Fruit fly (Drosophila melanogaster) whole organism, embryonic: ENCODE data around the gene CG43321.
A peak's percentile ranks its signal among the peaks of the same experiment; 100 is the strongest.

Source experiments
- Abd-B ChIP-seq: fragments of 200-800 bp; sonication (Bioruptor generic); optimal IDR thresholded peaks from 2 replicates; lab custom pipeline; 2018; ENCODE audit warnings: missing biosample characterization, mild to moderate bottlenecking, missing genetic modification characterization, moderate library complexity
- Bdp1 ChIP-seq: fragments of 200-800 bp; sonication (Bioruptor generic); optimal IDR thresholded peaks from 3 replicates; lab custom pipeline; 2016; ENCODE audit warnings: missing biosample characterization, missing genetic modification characterization
- CG10366 ChIP-seq: fragments of 200-800 bp; sonication (Bioruptor generic); IDR thresholded peaks from 2 replicates; pipeline ENCODE4 v1.3.6; 2022; ENCODE audit warnings: missing biosample characterization, missing genetic modification characterization
- CG11093 ChIP-seq: fragments of 200-800 bp; sonication (Bioruptor generic); IDR thresholded peaks from 3 replicates; pipeline ENCODE4 v1.3.6; 2022; ENCODE audit warnings: missing biosample characterization, missing genetic modification characterization
- CG12219 ChIP-seq: fragments of 200-800 bp; sonication (Bioruptor generic); optimal IDR thresholded peaks from 3 replicates; lab custom pipeline; 2018; ENCODE audit warnings: missing biosample characterization, mild to moderate bottlenecking, missing genetic modification characterization
- CG13296 ChIP-seq: fragments of 200-800 bp; sonication (Bioruptor generic); optimal IDR thresholded peaks from 3 replicates; lab custom pipeline; 2018; ENCODE audit warnings: missing biosample characterization, mild to moderate bottlenecking, missing genetic modification characterization
- CG17361 ChIP-seq: fragments of 200-800 bp; sonication (Bioruptor generic); IDR thresholded peaks from 3 replicates; pipeline ENCODE4 v1.3.6; 2022; ENCODE audit warnings: missing biosample characterization, missing genetic modification characterization
- CG17568 ChIP-seq: fragments of 200-800 bp; sonication (Bioruptor generic); optimal IDR thresholded peaks from 2 replicates; lab custom pipeline; 2018; ENCODE audit warnings: missing biosample characterization, mild to moderate bottlenecking, missing genetic modification characterization, moderate library complexity
- CG1832 ChIP-seq: fragments of 200-800 bp; sonication (Bioruptor generic); optimal IDR thresholded peaks from 2 replicates; lab custom pipeline; 2017; ENCODE audit warnings: missing biosample characterization, mild to moderate bottlenecking, missing genetic modification characterization, inconsistent platforms
- CG18476 ChIP-seq: fragments of 200-800 bp; sonication (Bioruptor generic); optimal IDR thresholded peaks from 2 replicates; lab custom pipeline; 2016; ENCODE audit warnings: missing biosample characterization, mild to moderate bottlenecking, missing genetic modification characterization
- CG2202 ChIP-seq: fragments of 200-800 bp; sonication (Bioruptor generic); optimal IDR thresholded peaks from 2 replicates; lab custom pipeline; 2018; ENCODE audit warnings: missing biosample characterization, mild to moderate bottlenecking, missing genetic modification characterization
- CG2889 ChIP-seq: fragments of 200-800 bp; sonication (Bioruptor generic); IDR thresholded peaks from 3 replicates; pipeline ENCODE4 v1.3.6; 2022; ENCODE audit warnings: missing biosample characterization, missing genetic modification characterization
- CG3065 ChIP-seq: fragments of 200-800 bp; sonication (Bioruptor generic); optimal IDR thresholded peaks from 2 replicates; lab custom pipeline; 2016; ENCODE audit warnings: missing biosample characterization, missing genetic modification characterization
- CG32532 ChIP-seq: fragments of 200-800 bp; sonication (Bioruptor generic); IDR thresholded peaks from 2 replicates; pipeline ENCODE4 v1.3.6; 2022; ENCODE audit warnings: missing biosample characterization, missing genetic modification characterization
- CG4730 ChIP-seq: fragments of 200-800 bp; sonication (Bioruptor generic); IDR thresholded peaks from 2 replicates; pipeline ENCODE4 v1.3.6; 2022; ENCODE audit warnings: missing biosample characterization, missing genetic modification characterization
- CG5245 ChIP-seq: fragments of 200-800 bp; sonication (Bioruptor generic); optimal IDR thresholded peaks from 3 replicates; lab custom pipeline; 2016; ENCODE audit warnings: missing biosample characterization, missing genetic modification characterization
- CG6175 ChIP-seq: fragments of 200-800 bp; sonication (Bioruptor generic); IDR thresholded peaks from 3 replicates; pipeline ENCODE4 v1.3.6; 2022; ENCODE audit warnings: missing biosample characterization, missing genetic modification characterization
- CG9437 ChIP-seq: fragments of 200-800 bp; sonication (Bioruptor generic); optimal IDR thresholded peaks from 2 replicates; lab custom pipeline; 2018; ENCODE audit warnings: missing biosample characterization, mild to moderate bottlenecking, missing genetic modification characterization
- CG9609 ChIP-seq: fragments of 200-800 bp; sonication (Bioruptor generic); optimal IDR thresholded peaks from 3 replicates; lab custom pipeline; 2016; ENCODE audit warnings: missing biosample characterization, missing genetic modification characterization
- Drgx ChIP-seq: fragments of 200-800 bp; sonication (Bioruptor generic); IDR thresholded peaks from 2 replicates; pipeline ENCODE4 v1.3.6; 2022; ENCODE audit warnings: missing biosample characterization, missing genetic modification characterization
- E2f1 ChIP-seq: fragments of 200-800 bp; sonication (Bioruptor generic); IDR thresholded peaks from 2 replicates; pipeline ENCODE4 v1.3.6; 2022; ENCODE audit warnings: missing biosample characterization, missing genetic modification characterization
- Ets65A ChIP-seq: fragments of 200-800 bp; sonication (Bioruptor generic); peaks from one replicate; lab custom pipeline; 2016; ENCODE audit warnings: missing biosample characterization, missing genetic modification characterization
- Fer2 ChIP-seq: fragments of 200-800 bp; sonication (Bioruptor generic); optimal IDR thresholded peaks from 2 replicates; lab custom pipeline; 2018; ENCODE audit warnings: missing biosample characterization, mild to moderate bottlenecking, missing genetic modification characterization, moderate library complexity
- H15 ChIP-seq: fragments of 200-800 bp; sonication (Bioruptor generic); IDR thresholded peaks from 3 replicates; pipeline ENCODE4 v1.3.6; 2022; ENCODE audit warnings: missing biosample characterization, missing genetic modification characterization
- H2.0 ChIP-seq: fragments of 200-800 bp; sonication (Bioruptor generic); IDR thresholded peaks from 2 replicates; pipeline ENCODE4 v1.3.6; 2022; ENCODE audit warnings: missing biosample characterization, missing genetic modification characterization
- HLHmδ ChIP-seq: fragments of 200-800 bp; sonication (Bioruptor generic); optimal IDR thresholded peaks from 2 replicates; lab custom pipeline; 2018; ENCODE audit warnings: missing biosample characterization, mild to moderate bottlenecking, missing genetic modification characterization, moderate library complexity
- MBD-R2 ChIP-seq: fragments of 200-800 bp; sonication (Bioruptor generic); IDR thresholded peaks from 2 replicates; pipeline ENCODE4 v1.3.6; 2022; ENCODE audit warnings: missing biosample characterization, missing genetic modification characterization
- Opbp ChIP-seq: fragments of 200-800 bp; sonication (Bioruptor generic); IDR thresholded peaks from 3 replicates; pipeline ENCODE4 v1.3.6; 2022; ENCODE audit warnings: missing biosample characterization, missing genetic modification characterization; ENCODE audit not compliant: partially characterized antibody
- Sox100B ChIP-seq: fragments of 200-800 bp; sonication (Bioruptor generic); optimal IDR thresholded peaks from 3 replicates; lab custom pipeline; 2018; ENCODE audit warnings: missing biosample characterization, mild to moderate bottlenecking, missing genetic modification characterization
- Xrp1 ChIP-seq: fragments of 200-800 bp; sonication (Bioruptor generic); IDR thresholded peaks from 2 replicates; pipeline ENCODE4 v1.3.6; 2022; ENCODE audit warnings: missing biosample characterization, missing genetic modification characterization
- ab ChIP-seq: fragments of 200-800 bp; sonication (Bioruptor generic); optimal IDR thresholded peaks from 2 replicates; lab custom pipeline; 2016; ENCODE audit warnings: missing biosample characterization, missing genetic modification characterization
- ac ChIP-seq: fragments of 200-800 bp; sonication (Bioruptor generic); optimal IDR thresholded peaks from 3 replicates; lab custom pipeline; 2017; ENCODE audit warnings: missing biosample characterization, mild to moderate bottlenecking, missing genetic modification characterization
- al ChIP-seq: fragments of 200-800 bp; sonication (Bioruptor generic); IDR thresholded peaks from 2 replicates; pipeline ENCODE4 v1.3.6; 2022; ENCODE audit warnings: missing biosample characterization, missing genetic modification characterization
- br ChIP-seq: fragments of >200 bp; optimal IDR thresholded peaks from 2 replicates; lab custom pipeline; 2017
- cwo ChIP-seq: fragments of 200-800 bp; sonication (Bioruptor generic); optimal IDR thresholded peaks from 3 replicates; lab custom pipeline; 2017; ENCODE audit warnings: missing biosample characterization, missing genetic modification characterization, mild to moderate bottlenecking, moderate library complexity, missing genetic modification reagents
- dmrt11E ChIP-seq: fragments of 200-800 bp; sonication (Bioruptor generic); optimal IDR thresholded peaks from 3 replicates; lab custom pipeline; 2018; ENCODE audit warnings: missing biosample characterization, mild to moderate bottlenecking, missing genetic modification characterization, moderate library complexity
- dmrt99B ChIP-seq: fragments of 200-800 bp; sonication (Bioruptor generic); optimal IDR thresholded peaks from 2 replicates; lab custom pipeline; 2018; ENCODE audit warnings: missing biosample characterization, mild to moderate bottlenecking, missing genetic modification characterization, moderate library complexity
- fd102C ChIP-seq: fragments of 200-800 bp; sonication (Bioruptor generic); optimal IDR thresholded peaks from 2 replicates; lab custom pipeline; 2018; ENCODE audit warnings: missing biosample characterization, mild to moderate bottlenecking, missing genetic modification characterization, moderate library complexity
- fd3F ChIP-seq: fragments of 200-800 bp; sonication (Bioruptor generic); optimal IDR thresholded peaks from 2 replicates; lab custom pipeline; 2018; ENCODE audit warnings: missing biosample characterization, mild to moderate bottlenecking, missing genetic modification characterization, moderate library complexity
- gro ChIP-seq: fragments of 200-800 bp; sonication (Bioruptor generic); optimal IDR thresholded peaks from 2 replicates; lab custom pipeline; 2016; ENCODE audit warnings: missing biosample characterization, missing genetic modification characterization
- gsb ChIP-seq: fragments of 200-800 bp; sonication (Bioruptor generic); IDR thresholded peaks from 2 replicates; pipeline ENCODE4 v1.3.6; 2022; ENCODE audit warnings: missing biosample characterization, missing genetic modification characterization
- ind ChIP-seq: fragments of 200-800 bp; sonication (Bioruptor generic); optimal IDR thresholded peaks from 3 replicates; lab custom pipeline; 2016; ENCODE audit warnings: missing biosample characterization, missing genetic modification characterization
- kni ChIP-seq: fragments of 200-800 bp; sonication (Bioruptor generic); optimal IDR thresholded peaks from 3 replicates; lab custom pipeline; 2017; ENCODE audit warnings: mild to moderate bottlenecking, missing biosample characterization, missing genetic modification reagents, missing genetic modification characterization
- mld ChIP-seq: fragments of 200-800 bp; sonication (Bioruptor generic); IDR thresholded peaks from 3 replicates; pipeline ENCODE4 v1.3.6; 2022; ENCODE audit warnings: missing biosample characterization, missing genetic modification characterization; ENCODE audit not compliant: partially characterized antibody
- nau ChIP-seq: fragments of 200-800 bp; sonication (Bioruptor generic); optimal IDR thresholded peaks from 3 replicates; lab custom pipeline; 2017; ENCODE audit warnings: missing biosample characterization, mild to moderate bottlenecking, missing genetic modification characterization, missing genetic modification reagents
- nerfin-1 ChIP-seq: fragments of 200-800 bp; sonication (Bioruptor generic); optimal IDR thresholded peaks from 3 replicates; lab custom pipeline; 2019; ENCODE audit warnings: missing biosample characterization, mild to moderate bottlenecking, missing genetic modification characterization, moderate library complexity
- oc ChIP-seq: fragments of 200-800 bp; sonication (Bioruptor generic); optimal IDR thresholded peaks from 2 replicates; lab custom pipeline; 2018; ENCODE audit warnings: missing biosample characterization, mild to moderate bottlenecking, missing genetic modification characterization, moderate library complexity
- pfk ChIP-seq: fragments of 200-800 bp; sonication (Bioruptor generic); optimal IDR thresholded peaks from 2 replicates; lab custom pipeline; 2018; ENCODE audit warnings: missing biosample characterization, mild to moderate bottlenecking, missing genetic modification characterization, moderate library complexity
- ranshi ChIP-seq: fragments of 200-800 bp; sonication (Bioruptor generic); IDR thresholded peaks from 2 replicates; pipeline ENCODE4 v1.3.6; 2022; ENCODE audit warnings: missing biosample characterization, missing genetic modification characterization
- ro ChIP-seq: fragments of 200-800 bp; sonication (Bioruptor generic); IDR thresholded peaks from 2 replicates; pipeline ENCODE4 v1.3.6; 2022; ENCODE audit warnings: missing biosample characterization, missing genetic modification characterization
- run ChIP-seq: fragments of 200-800 bp; sonication (Bioruptor generic); optimal IDR thresholded peaks from 3 replicates; lab custom pipeline; 2018; ENCODE audit warnings: missing biosample characterization, mild to moderate bottlenecking, missing genetic modification characterization
- usp ChIP-seq: fragments of >200 bp; optimal IDR thresholded peaks from 2 replicates; lab custom pipeline; 2017; ENCODE audit warnings: missing biosample characterization, missing genetic modification characterization

CG43321 gene

DNA sequence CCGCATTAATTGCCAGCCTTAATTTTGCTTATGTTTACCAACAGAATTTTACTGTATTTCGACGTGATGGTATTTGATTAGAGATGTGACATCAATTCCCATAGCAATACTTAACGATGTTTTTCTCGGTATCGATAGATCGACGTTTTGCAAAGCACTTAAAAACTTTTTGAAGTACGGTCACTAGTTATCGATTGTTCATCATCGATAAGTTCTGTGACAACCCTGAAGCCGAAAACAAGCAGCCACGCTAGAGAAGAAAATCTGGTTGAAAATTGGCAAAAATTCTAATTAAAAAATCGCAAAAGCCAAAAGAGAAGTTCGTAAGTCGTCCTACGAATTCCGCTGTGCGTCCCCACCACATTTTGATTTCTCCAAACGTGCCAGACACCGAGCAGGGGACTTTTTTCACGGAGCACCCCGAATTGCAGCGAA, 20.5 kb downstream of the CG43321 start, which contains the start of the genes Rab30 and Caper (continued):
- peak; percentile 60 for TF ChIP-seq CG9609 (GFP tag; lab: Kevin White, UChicago)
- no peak for TF ChIP-seq fd102C (GFP tag; lab: Kevin White, UChicago)
- TF ChIP-seq H2.0: peak; percentile 53
- TF ChIP-seq CG4730 (GFP tag; lab: Robert Waterston, UW): no peak
- TF ChIP-seq mld (GFP tag; lab: Robert Waterston, UW): peak; percentile 99
- no peak for TF ChIP-seq oc
- no peak for TF ChIP-seq CG12219 (GFP tag; lab: Kevin White, UChicago)
- TF ChIP-seq CG5245 (GFP tag; lab: Kevin White, UChicago): peak; percentile 13
- no peak for TF ChIP-seq gsb (GFP tag; lab: Robert Waterston, UW)
- peak; percentile 74 for TF ChIP-seq Abd-B
- no peak for TF ChIP-seq Sox100B (GFP tag; lab: Kevin White, UChicago)
- no peak for TF ChIP-seq CG10366 (GFP tag; lab: Robert Waterston, UW)
- TF ChIP-seq E2f1 (GFP tag; lab: Robert Waterston, UW): no peak
- peak; percentile 49; the same call in 1 of the 3 replicates for TF ChIP-seq CG17361 (GFP tag; lab: Robert Waterston, UW)
- no peak for TF ChIP-seq Fer2 (tag; lab: Kevin White, UChicago)
- no peak for TF ChIP-seq H15 (GFP tag; lab: Robert Waterston, UW)
- TF ChIP-seq br (lab: Kevin White, UChicago): no peak
- TF ChIP-seq Drgx (GFP tag; lab: Robert Waterston, UW): no peak
- TF ChIP-seq ro (GFP tag; lab: Robert Waterston, UW): no peak
- no peak for TF ChIP-seq CG2889
- peak; percentile 96 for TF ChIP-seq Ets65A (GFP tag; lab: Kevin White, UChicago)
- no peak for TF ChIP-seq fd3F (GFP tag; lab: Kevin White, UChicago)
- peak; percentile 42 for TF ChIP-seq ind (GFP tag; lab: Kevin White, UChicago)
- TF ChIP-seq CG18476 (GFP tag; lab: Kevin White, UChicago): no peak
- peak; percentile 99 for TF ChIP-seq Opbp (GFP tag; lab: Robert Waterston, UW)
- no peak for TF ChIP-seq Bdp1 (GFP tag; lab: Kevin White, UChicago)
- TF ChIP-seq nau: no peak
- peak; percentile 80 for TF ChIP-seq gro (GFP tag; lab: Kevin White, UChicago)
- no peak for TF ChIP-seq dmrt99B
- TF ChIP-seq al (GFP tag; lab: Robert Waterston, UW): peak; percentile 52
- TF ChIP-seq CG2202: peak; percentile 0
- TF ChIP-seq CG13296 (GFP tag; lab: Kevin White, UChicago): peak; percentile 12
- TF ChIP-seq cwo: no peak
- TF ChIP-seq ac (GFP tag; lab: Kevin White, UChicago): no peak
- TF ChIP-seq HLHmδ: no peak
- no peak for TF ChIP-seq CG11093
- no peak for TF ChIP-seq CG6175
- TF ChIP-seq CG9437 (GFP tag; lab: Kevin White, UChicago): peak; percentile 72
- no peak for TF ChIP-seq run (tag; lab: Kevin White, UChicago)
- TF ChIP-seq kni (GFP tag; lab: Kevin White, UChicago): no peak
- TF ChIP-seq dmrt11E (tag; lab: Kevin White, UChicago): peak; percentile 37
- no peak for TF ChIP-seq pfk (GFP tag; lab: Kevin White, UChicago)
- TF ChIP-seq Xrp1 (GFP tag; lab: Robert Waterston, UW): 0 out of 2 replicates have a peak, but pooled peaks have one; percentile 33
- TF ChIP-seq MBD-R2: peak; percentile 80
- peak; percentile 13 for TF ChIP-seq CG17568
- TF ChIP-seq usp (GFP tag; lab: Kevin White, UChicago): no peak
- no peak for TF ChIP-seq CG3065 (GFP tag; lab: Kevin White, UChicago)
- peak; percentile 98 for TF ChIP-seq nerfin-1
- TF ChIP-seq CG32532: peak; percentile 65
- no peak for TF ChIP-seq ab (GFP tag; lab: Kevin White, UChicago)
- no peak for TF ChIP-seq CG1832
- TF ChIP-seq ranshi: no peak
